Worm (Caenorhabditis elegans) whole organism, L1 larva: ENCODE data around the gene F59A7.14.

Experiments used
- C04F5.9 ChIP-seq: sonication (generic microtip); optimal IDR thresholded peaks from 2 replicates; lab custom pipeline; 2016; ENCODE audit warnings: missing genetic modification characterization, missing compliant biosample characterization
- F16B12.6 ChIP-seq: fragments of 150-350 bp; optimal IDR thresholded peaks from 2 replicates; lab custom pipeline; 2014; ENCODE audit warnings: missing biosample characterization, missing genetic modification characterization
- alr-1 ChIP-seq: fragments of 200-800 bp; sonication (Bioruptor generic); optimal IDR thresholded peaks from 2 replicates; lab custom pipeline; 2018; ENCODE audit warnings: borderline replicate concordance, mild to moderate bottlenecking, missing genetic modification characterization, missing compliant biosample characterization
- blmp-1 ChIP-seq: fragments of 150-350 bp; optimal IDR thresholded peaks from 2 replicates; lab custom pipeline; 2014; ENCODE audit warnings: missing biosample characterization, missing genetic modification characterization
- ceh-63 ChIP-seq: fragments of 200-800 bp; sonication (Bioruptor generic); optimal IDR thresholded peaks from 2 replicates; lab custom pipeline; 2018; ENCODE audit warnings: mild to moderate bottlenecking, missing genetic modification characterization, missing compliant biosample characterization
- ceh-82 ChIP-seq, 3 experiments: fragments of 150-350 bp in 1 of 3; sonication (generic microtip) in 2 of 3; optimal IDR thresholded peaks; 2 replicates each; lab custom pipeline; 2014 to 2017; ENCODE audit warnings: missing biosample characterization in 3 of 3, missing genetic modification characterization in 3 of 3
- dsc-1 ChIP-seq: sonication (generic microtip); optimal IDR thresholded peaks from 2 replicates; lab custom pipeline; 2016; ENCODE audit warnings: mild to moderate bottlenecking, missing genetic modification characterization, missing compliant biosample characterization
- efl-1 ChIP-seq, 4 experiments: fragments of 150-350 bp; optimal IDR thresholded peaks in 3 of 4; peaks in 1 of 4; 1 replicate in 1 of 4; 2 replicates in 3 of 4; lab custom pipeline; 2014; ENCODE audit warnings: missing biosample characterization in 2 of 4, missing genetic modification characterization in 2 of 4, missing genetic modification reagents in 2 of 4
- elt-2 ChIP-seq: sonication (generic microtip); optimal IDR thresholded peaks from 2 replicates; lab custom pipeline; 2016; ENCODE audit warnings: missing genetic modification characterization, mild to moderate bottlenecking, inconsistent platforms, missing compliant biosample characterization, missing genetic modification reagents
- fkh-4 ChIP-seq: sonication (generic microtip); optimal IDR thresholded peaks from 2 replicates; lab custom pipeline; 2016; ENCODE audit warnings: missing compliant biosample characterization, missing genetic modification characterization, borderline replicate concordance
- fkh-8 ChIP-seq: sonication (generic microtip); optimal IDR thresholded peaks from 2 replicates; lab custom pipeline; 2016; ENCODE audit warnings: mild to moderate bottlenecking, missing genetic modification characterization, missing compliant biosample characterization
- fos-1 ChIP-seq: fragments of 150-350 bp; optimal IDR thresholded peaks from 2 replicates; lab custom pipeline; 2014; ENCODE audit warnings: missing biosample characterization, missing genetic modification characterization
- hlh-17 ChIP-seq: fragments of 200-800 bp; sonication (Bioruptor generic); optimal IDR thresholded peaks from 2 replicates; lab custom pipeline; 2018; ENCODE audit warnings: missing genetic modification characterization, mild to moderate bottlenecking, missing compliant biosample characterization, moderate library complexity, borderline replicate concordance
- hlh-4 ChIP-seq: sonication (generic microtip); optimal IDR thresholded peaks from 2 replicates; lab custom pipeline; 2016; ENCODE audit warnings: mild to moderate bottlenecking, missing genetic modification characterization, missing compliant biosample characterization
- irx-1 ChIP-seq: sonication (generic microtip); optimal IDR thresholded peaks from 2 replicates; lab custom pipeline; 2016; ENCODE audit warnings: missing genetic modification characterization, missing compliant biosample characterization
- lin-13 ChIP-seq: fragments of 150-350 bp; optimal IDR thresholded peaks from 2 replicates; lab custom pipeline; 2014; ENCODE audit warnings: missing biosample characterization, missing genetic modification reagents, missing genetic modification characterization
- lin-14 ChIP-seq: fragments of 200-800 bp; sonication (Bioruptor generic); optimal IDR thresholded peaks from 2 replicates; lab custom pipeline; 2018; ENCODE audit warnings: mild to moderate bottlenecking, missing genetic modification characterization, moderate library complexity, missing compliant biosample characterization
- lin-35 ChIP-seq, 2 experiments: fragments of 150-350 bp; optimal IDR thresholded peaks; 2 replicates each; lab custom pipeline; 2014; ENCODE audit warnings: missing biosample characterization in 2 of 2, missing genetic modification characterization in 2 of 2, missing genetic modification reagents in 2 of 2
- lir-3 ChIP-seq: sonication (generic microtip); optimal IDR thresholded peaks from 2 replicates; lab custom pipeline; 2016; ENCODE audit warnings: mild to moderate bottlenecking, missing genetic modification characterization, moderate library complexity, missing compliant biosample characterization; ENCODE audit not compliant: poor library complexity
- lsy-2 ChIP-seq, 2 experiments: fragments of 150-350 bp; optimal IDR thresholded peaks; 2 replicates each; lab custom pipeline; 2014; ENCODE audit warnings: missing biosample characterization in 2 of 2, missing genetic modification characterization in 2 of 2
- mep-1 ChIP-seq: fragments of 150-350 bp; optimal IDR thresholded peaks from 2 replicates; lab custom pipeline; 2014; ENCODE audit warnings: missing biosample characterization, missing genetic modification characterization
- nhr-19 ChIP-seq: fragments of 200-800 bp; sonication (Bioruptor generic); conservative IDR thresholded peaks from 2 replicates; pipeline ENCODE4 v1.3.6; 2022; ENCODE audit warnings: missing genetic modification characterization, missing compliant biosample characterization
- nhr-20 ChIP-seq: sonication (generic microtip); optimal IDR thresholded peaks from 2 replicates; lab custom pipeline; 2016; ENCODE audit warnings: mild to moderate bottlenecking, missing genetic modification characterization, missing compliant biosample characterization
- nhr-28 ChIP-seq: fragments of 150-350 bp; optimal IDR thresholded peaks from 2 replicates; lab custom pipeline; 2014; ENCODE audit warnings: missing biosample characterization, missing genetic modification characterization
- nhr-71 ChIP-seq: sonication (generic microtip); optimal IDR thresholded peaks from 2 replicates; lab custom pipeline; 2016; ENCODE audit warnings: mild to moderate bottlenecking, missing genetic modification characterization, moderate library complexity, missing compliant biosample characterization
- nhr-77 ChIP-seq: fragments of 150-350 bp; optimal IDR thresholded peaks from 2 replicates; lab custom pipeline; 2014; ENCODE audit warnings: missing biosample characterization, missing genetic modification characterization
- nhr-85 ChIP-seq: sonication (generic microtip); peaks from one replicate; lab custom pipeline; 2016; ENCODE audit warnings: missing genetic modification characterization, inconsistent platforms, missing compliant biosample characterization
- nhr-90 ChIP-seq: sonication (generic microtip); optimal IDR thresholded peaks from 2 replicates; lab custom pipeline; 2016; ENCODE audit warnings: mild to moderate bottlenecking, missing genetic modification characterization, missing compliant biosample characterization; ENCODE audit not compliant: poor library complexity
- snu-23 ChIP-seq: sonication (generic microtip); optimal IDR thresholded peaks from 2 replicates; lab custom pipeline; 2016; ENCODE audit warnings: missing genetic modification characterization, missing compliant biosample characterization
- tlp-1 ChIP-seq: fragments of 150-350 bp; optimal IDR thresholded peaks from 2 replicates; lab custom pipeline; 2014; ENCODE audit warnings: missing biosample characterization, missing genetic modification characterization
- unc-62 ChIP-seq: fragments of 150-350 bp; optimal IDR thresholded peaks from 2 replicates; lab custom pipeline; 2014; ENCODE audit warnings: missing biosample characterization, missing genetic modification reagents, missing genetic modification characterization
- unc-98 ChIP-seq: fragments of 200-800 bp; sonication (Bioruptor generic); IDR thresholded peaks from 2 replicates; pipeline ENCODE4 v1.3.6; 2022; ENCODE audit warnings: missing genetic modification characterization, missing compliant biosample characterization
- ztf-11 ChIP-seq, 2 experiments: sonication (generic microtip); optimal IDR thresholded peaks; 2 replicates each; lab custom pipeline; 2016 to 2017; ENCODE audit warnings: missing genetic modification characterization in 2 of 2, missing biosample characterization in 1 of 2, missing compliant biosample characterization in 1 of 2
- ztf-4 ChIP-seq: fragments of 150-350 bp; optimal IDR thresholded peaks from 2 replicates; lab custom pipeline; 2014; ENCODE audit warnings: missing biosample characterization, missing genetic modification characterization

The F59A7.14 gene

ce11 chrV:2051507-2051906, 32.7 kb downstream of the F59A7.14 start, which contains the start of gene Y40B10A.11:
TSS of gene Y40B10A.11 (minus strand) at chrV:2051607.
- TF ChIP-seq lsy-2 (tag; optimal IDR thresholded peaks at IDR 0.05; lab: Kevin White, UChicago) (no peak), mep-1 (tag; lab: Kevin White, UChicago) (no peak), lin-13 (GFP tag; lab: Kevin White, UChicago) (no peak), irx-1 (tag; lab: Kevin White, UChicago) (no peak), ztf-11 (tag; optimal IDR thresholded peaks at IDR 0.05; lab: Kevin White, UChicago) (no peak), blmp-1 (tag; lab: Kevin White, UChicago) (peak; percentile 7), nhr-77 (tag; lab: Kevin White, UChicago) (no peak), nhr-20 (tag; lab: Kevin White, UChicago) (no peak)

ce11 chrV:2053509-2053908, 34.7 kb downstream of the F59A7.14 start, which contains the start of gene comt-5:
TSS of gene comt-5 (minus strand) at chrV:2053609.
- TF ChIP-seq hlh-4 (tag; lab: Kevin White, UChicago) (no peak), fkh-4 (tag; lab: Kevin White, UChicago) (no peak), nhr-90 (tag; lab: Kevin White, UChicago) (no peak), alr-1 (tag; lab: Kevin White, UChicago) (no peak), fos-1 (tag; lab: Kevin White, UChicago) (no peak), lin-35 (GFP tag; optimal IDR thresholded peaks at IDR 0.05; lab: Kevin White, UChicago) (no peak), F16B12.6 (tag; lab: Kevin White, UChicago) (no peak), C04F5.9 (tag; lab: Kevin White, UChicago) (no peak), nhr-85 (tag; lab: Kevin White, UChicago) (no peak), tlp-1 (tag; lab: Kevin White, UChicago) (no peak), elt-2 (no peak), ztf-4 (no peak), ceh-63 (no peak), lin-13 (GFP tag; lab: Kevin White, UChicago) (no peak), unc-98 (no peak), unc-62 (GFP tag; lab: Kevin White, UChicago) (no peak), nhr-28 (tag; lab: Kevin White, UChicago) (no peak), dsc-1 (tag; lab: Kevin White, UChicago) (no peak)

- TF ChIP-seq F16B12.6 (tag; lab: Kevin White, UChicago) (no peak), blmp-1 (tag; lab: Kevin White, UChicago) (peak; percentile 55), nhr-20 (tag; lab: Kevin White, UChicago) (peak; percentile 20), efl-1 (optimal IDR thresholded peaks at IDR 0.05; lab: Kevin White, UChicago) (peak in 1 of 2 experiments; percentile 0), efl-1 (GFP tag; optimal IDR thresholded peaks at IDR 0.05 in 1 of 2; lab: Kevin White, UChicago) (no peak), nhr-19 (no peak)
- TF ChIP-seq, all 84 proteins: peak for 3
These were observed 35.5 kb downstream of the F59A7.14 start for ce11 chrV:2054254-2054653.

- peak; percentile 33 for TF ChIP-seq nhr-20 (tag; lab: Kevin White, UChicago)
- peak; percentile 47 for TF ChIP-seq blmp-1 (tag; lab: Kevin White, UChicago)
- peak in 1 of 2 experiments; percentile 20 for TF ChIP-seq lsy-2 (tag; optimal IDR thresholded peaks at IDR 0.05; lab: Kevin White, UChicago)
- TF ChIP-seq ceh-82 (tag; optimal IDR thresholded peaks at IDR 0.05; lab: Kevin White, UChicago) = no peak
- peak; percentile 8 for TF ChIP-seq nhr-71
- peak; percentile 60 for TF ChIP-seq F16B12.6 (tag; lab: Kevin White, UChicago)
- peak; percentile 56 for TF ChIP-seq nhr-85 (tag; lab: Kevin White, UChicago)
- peak; percentile 15 for TF ChIP-seq fkh-8 (tag; lab: Kevin White, UChicago)
- peak; percentile 17 for TF ChIP-seq mep-1 (tag; lab: Kevin White, UChicago)
- peak; percentile 17 to 19 for TF ChIP-seq efl-1 (optimal IDR thresholded peaks at IDR 0.05; lab: Kevin White, UChicago)
- no peak for TF ChIP-seq efl-1 (GFP tag; optimal IDR thresholded peaks at IDR 0.05 in 1 of 2; lab: Kevin White, UChicago)
- peak; percentile 87 for TF ChIP-seq lin-14 (GFP tag; lab: Kevin White, UChicago)
- no peak for TF ChIP-seq nhr-77 (tag; lab: Kevin White, UChicago)
- TF ChIP-seq dsc-1 (tag; lab: Kevin White, UChicago) = peak; percentile 15
- no peak for TF ChIP-seq hlh-17 (GFP tag; lab: Kevin White, UChicago)
- TF ChIP-seq lir-3 (tag; lab: Kevin White, UChicago) = no peak
- TF ChIP-seq elt-2 = peak; percentile 12
- TF ChIP-seq snu-23 (GFP tag; lab: Kevin White, UChicago) = peak; percentile 33
These were observed 37.1 kb downstream of the F59A7.14 start for ce11 chrV:2055765-2056504.
